Fruit fly (Drosophila melanogaster) whole organism, adult: ENCODE results near the gene faf.

Source experiments
- CG14711 ChIP-seq: fragments of 200-800 bp; sonication (Bioruptor generic); optimal IDR thresholded peaks from 2 replicates; lab custom pipeline; 2018; ENCODE audit warnings: missing biosample characterization, mild to moderate bottlenecking, missing genetic modification characterization, moderate library complexity
- CG1620 ChIP-seq: fragments of 200-800 bp; sonication (Bioruptor generic); optimal IDR thresholded peaks from 2 replicates; lab custom pipeline; 2016; ENCODE audit warnings: missing biosample characterization, missing genetic modification characterization
- CG5204 ChIP-seq: fragments of 200-800 bp; sonication (Bioruptor generic); optimal IDR thresholded peaks from 2 replicates; lab custom pipeline; 2016; ENCODE audit warnings: missing biosample characterization, missing genetic modification characterization
- Crg-1 ChIP-seq: fragments of 200-800 bp; sonication (Bioruptor generic); optimal IDR thresholded peaks from 2 replicates; lab custom pipeline; 2016; ENCODE audit warnings: missing biosample characterization, missing genetic modification characterization
- bab1 ChIP-seq: fragments of 200-800 bp; sonication (Bioruptor generic); optimal IDR thresholded peaks from 3 replicates; lab custom pipeline; 2019; ENCODE audit warnings: missing biosample characterization, mild to moderate bottlenecking, missing genetic modification characterization, moderate library complexity
- cnc ChIP-seq, 2 experiments: fragments of >200 bp; optimal IDR thresholded peaks; 2 replicates each; lab custom pipeline; 2017
- kay ChIP-seq: fragments of 200-800 bp; sonication (Bioruptor generic); peaks from one replicate; lab custom pipeline; 2016; ENCODE audit warnings: missing biosample characterization, missing genetic modification characterization, borderline replicate concordance
- pad ChIP-seq: fragments of 200-800 bp; sonication (Bioruptor generic); optimal IDR thresholded peaks from 3 replicates; lab custom pipeline; 2017; ENCODE audit warnings: missing biosample characterization, missing genetic modification characterization, mild to moderate bottlenecking, moderate library complexity, missing genetic modification reagents

DNA sequence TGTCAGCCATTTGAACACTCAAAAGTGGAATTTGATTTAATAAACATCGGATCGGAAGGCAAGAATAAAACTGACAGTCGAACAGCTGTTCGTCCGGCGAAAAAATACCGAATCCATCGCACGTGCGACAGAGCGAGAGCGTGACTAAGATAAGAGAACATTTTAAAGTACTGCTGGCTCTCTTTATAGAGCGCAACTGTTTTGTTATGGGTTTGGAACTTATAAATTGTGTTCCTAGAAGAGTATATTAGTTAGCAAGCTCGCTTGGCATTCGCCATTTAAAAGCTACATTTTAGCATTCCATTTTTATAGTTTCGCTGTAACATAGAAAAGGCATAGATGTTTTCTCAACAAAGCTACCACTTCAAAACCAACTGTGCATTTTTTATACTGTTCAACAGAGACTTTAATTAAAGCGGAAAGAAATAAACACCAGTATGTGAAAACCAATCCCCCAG is 33.3 kb downstream of the faf start, which contains the start of gene Rift:
- TF ChIP-seq CG14711 (tag; lab: Kevin White, UChicago) (no peak), bab1 (GFP tag; lab: Kevin White, UChicago) (peak; percentile 37), kay (GFP tag; lab: Kevin White, UChicago) (no peak), Crg-1 (GFP tag; lab: Kevin White, UChicago) (no peak), CG5204 (peak; percentile 22), pad (peak; percentile 8), cnc (optimal IDR thresholded peaks at IDR 0.05; lab: Kevin White, UChicago) (no peak), CG1620 (no peak)
